Worm (Caenorhabditis elegans) whole organism, early embryonic: ENCODE results near the gene crm-1.

Experiments used
- B0310.2 ChIP-seq: sonication (generic microtip); optimal IDR thresholded peaks from 2 replicates; lab custom pipeline; 2016; ENCODE audit warnings: mild to moderate bottlenecking, missing genetic modification characterization, missing compliant biosample characterization
- F13C5.2 ChIP-seq: sonication (generic microtip); optimal IDR thresholded peaks from 2 replicates; lab custom pipeline; 2017; ENCODE audit warnings: mild to moderate bottlenecking, missing genetic modification characterization, inconsistent platforms, missing compliant biosample characterization
- ama-1 ChIP-seq: fragments of 150-350 bp; optimal IDR thresholded peaks from 2 replicates; lab custom pipeline; 2014
- ceh-13 ChIP-seq: fragments of 200-800 bp; sonication (Bioruptor generic); optimal IDR thresholded peaks from 2 replicates; lab custom pipeline; 2018; ENCODE audit warnings: mild to moderate bottlenecking, missing genetic modification characterization, missing compliant biosample characterization
- flt-1 ChIP-seq: fragments of 200-800 bp; sonication (Bioruptor generic); IDR thresholded peaks from 2 replicates; pipeline ENCODE4 v1.3.6; 2022; ENCODE audit warnings: missing genetic modification characterization, missing compliant biosample characterization
- hmbx-1 ChIP-seq: sonication (generic microtip); optimal IDR thresholded peaks from 2 replicates; lab custom pipeline; 2016; ENCODE audit warnings: mild to moderate bottlenecking, missing genetic modification characterization, missing compliant biosample characterization
- tra-4 ChIP-seq: sonication (generic microtip); optimal IDR thresholded peaks from 2 replicates; lab custom pipeline; 2017; ENCODE audit warnings: missing genetic modification characterization, missing compliant biosample characterization

DNA sequence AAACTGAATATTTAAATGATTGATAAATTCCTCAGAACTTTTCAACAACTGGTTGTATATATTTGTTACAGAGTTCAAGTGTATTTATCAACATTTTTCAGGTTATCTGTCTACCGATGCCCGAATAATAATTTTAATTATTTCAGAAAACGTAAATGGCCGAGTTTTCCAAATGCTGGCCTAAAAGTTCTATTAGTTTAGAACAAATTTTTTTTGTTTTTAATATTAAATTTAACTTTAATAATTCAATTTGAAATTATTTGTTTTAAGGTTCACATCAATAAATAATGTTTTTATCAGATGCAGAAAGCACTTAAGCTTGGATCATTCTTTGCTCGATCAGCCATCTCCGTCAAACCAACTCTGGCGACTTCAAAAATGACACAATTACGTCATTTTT is 17.5 kb downstream of the crm-1 start, which contains the start of gene trx-2:
- no peak for TF ChIP-seq ama-1 (lab: Kevin White, UChicago)
- no peak for TF ChIP-seq flt-1 (GFP tag; lab: Robert Waterston, UW)
- no peak for TF ChIP-seq B0310.2 (tag; lab: Kevin White, UChicago)
- no peak for TF ChIP-seq tra-4
- TF ChIP-seq ceh-13 (GFP tag; lab: Kevin White, UChicago), result no peak
- no peak for TF ChIP-seq hmbx-1
- no peak for TF ChIP-seq F13C5.2 (tag; lab: Kevin White, UChicago)
